Worm (Caenorhabditis elegans) whole organism, early embryonic: ENCODE results near the gene C29E4.9.
"Not testable (repeated sequence)": the region's sequence is repeated elsewhere in the genome, so short reads cannot be mapped to it uniquely, and the experiment has no call there.

Experiments used
- pes-1 ChIP-seq: fragments of 200-800 bp; sonication (Bioruptor generic); IDR thresholded peaks from 2 replicates; pipeline ENCODE4 v1.3.6; 2022; ENCODE audit warnings: missing genetic modification reagents, missing genetic modification characterization, missing compliant biosample characterization
- tbx-37 ChIP-seq: fragments of 200-800 bp; sonication (Bioruptor generic); conservative IDR thresholded peaks from 2 replicates; pipeline ENCODE4 v1.3.6; 2022; ENCODE audit warnings: missing genetic modification reagents, missing genetic modification characterization, missing compliant biosample characterization

ce11 chrIII:7958922-7959609 lies 2.2 kb upstream of the C29E4.9 start, which contains the start of gene F54H12.10:
- TF ChIP-seq pes-1, tbx-37 (GFP tag; lab: Robert Waterston, UW): not testable (repeated sequence)
